Fruit fly (Drosophila melanogaster): Measurements from ENCODE around the gene ppk27.

Gene ppk27

DNA sequence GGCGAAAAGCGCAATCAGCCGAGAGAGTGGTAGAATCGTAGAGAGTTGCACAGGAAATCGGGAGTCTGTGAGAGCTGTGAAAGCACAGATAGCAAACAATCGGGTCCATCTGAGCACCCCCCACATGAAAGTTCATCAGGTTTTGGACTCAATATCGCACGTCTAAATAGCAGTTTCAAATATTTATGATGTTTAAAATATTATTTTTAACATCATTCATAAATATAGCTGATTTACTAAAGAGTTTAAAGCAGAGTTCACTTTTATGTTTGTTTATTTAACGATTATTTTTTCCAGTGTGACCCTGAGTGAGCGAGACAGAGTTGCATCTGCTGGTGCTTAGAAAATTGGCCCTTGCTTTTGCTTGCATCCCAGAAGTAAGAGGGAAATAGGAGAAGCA is 46.3 kb upstream of the ppk27 start (continued):
- no peak for TF ChIP-seq CG9139 (GFP tag; optimal IDR thresholded peaks at IDR 0.05)
- TF ChIP-seq CG8119 (GFP tag; IDR thresholded peaks at IDR 0.05), result 0 out of 3 replicates have a peak, but pooled peaks have one; percentile 34
- TF ChIP-seq dac (GFP tag; optimal IDR thresholded peaks at IDR 0.05), result no peak
- no peak for TF ChIP-seq pdm3 (GFP tag; optimal IDR thresholded peaks at IDR 0.05)
- TF ChIP-seq CG6792 (GFP tag; optimal IDR thresholded peaks at IDR 0.05), result no peak
- no peak for TF ChIP-seq CG11294 (GFP tag; IDR thresholded peaks at IDR 0.05)
- no peak for TF ChIP-seq CG1621 (tag; optimal IDR thresholded peaks at IDR 0.05)
- TF ChIP-seq Lpt (GFP tag; optimal IDR thresholded peaks at IDR 0.05), result no peak
- TF ChIP-seq CG8319 (GFP tag; optimal IDR thresholded peaks at IDR 0.05), result no peak
- no peak for TF ChIP-seq eg (GFP tag; IDR thresholded peaks at IDR 0.05)
- TF ChIP-seq CG3032 (tag; optimal IDR thresholded peaks at IDR 0.05), result no peak
- no peak for TF ChIP-seq Sox102F (GFP tag; optimal IDR thresholded peaks at IDR 0.05)
- TF ChIP-seq CG31627 (GFP tag; optimal IDR thresholded peaks at IDR 0.05), result no peak
- no peak for TF ChIP-seq Eip75B (GFP tag; optimal IDR thresholded peaks at IDR 0.05)

DNA sequence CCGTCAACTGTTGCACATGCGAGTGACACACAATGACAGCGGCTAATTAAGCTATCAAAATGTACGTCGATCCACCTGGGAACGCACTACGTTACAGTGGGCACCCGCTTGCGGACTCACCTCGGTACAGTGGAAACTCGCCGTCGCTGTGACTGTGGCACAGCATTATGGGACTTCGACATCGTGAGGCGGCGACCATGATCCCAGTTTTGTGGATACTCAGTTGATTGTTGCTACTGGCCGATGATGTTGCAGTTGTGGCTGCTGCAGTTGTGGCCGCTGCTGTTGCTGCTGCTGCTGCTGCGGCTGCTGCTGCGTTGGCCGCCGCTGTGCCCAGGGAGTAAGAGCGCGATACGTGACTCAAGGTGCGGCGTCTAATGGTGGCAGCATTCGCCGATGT is 44.8 kb upstream of the ppk27 start:
- TF ChIP-seq Hr4 (GFP tag; optimal IDR thresholded peaks at IDR 0.05), result peak; percentile 24
- TF ChIP-seq CG15336 (GFP tag; IDR thresholded peaks at IDR 0.05), result peak; percentile 22; the same call in 1 of the 2 replicates
- 0 out of 2 replicates have a peak, but pooled peaks have one; percentile 16 for TF ChIP-seq CG11294 (GFP tag; IDR thresholded peaks at IDR 0.05)
- TF ChIP-seq pdm3 (GFP tag; optimal IDR thresholded peaks at IDR 0.05), result no peak
- peak; percentile 8 for TF ChIP-seq svp (GFP tag)
- peak; percentile 2 for TF ChIP-seq CG3919 (GFP tag; optimal IDR thresholded peaks at IDR 0.05)
- TF ChIP-seq eg (GFP tag; IDR thresholded peaks at IDR 0.05), result peak; percentile 57; the same call in 1 of the 3 replicates
- no peak for TF ChIP-seq Eip93F (GFP tag; optimal IDR thresholded peaks at IDR 0.05)
- no peak for TF ChIP-seq Lpt (GFP tag; optimal IDR thresholded peaks at IDR 0.05)
- no peak for TF ChIP-seq dac (GFP tag; optimal IDR thresholded peaks at IDR 0.05)
- TF ChIP-seq CG32006 (GFP tag; optimal IDR thresholded peaks at IDR 0.05), result peak; percentile 36

DNA sequence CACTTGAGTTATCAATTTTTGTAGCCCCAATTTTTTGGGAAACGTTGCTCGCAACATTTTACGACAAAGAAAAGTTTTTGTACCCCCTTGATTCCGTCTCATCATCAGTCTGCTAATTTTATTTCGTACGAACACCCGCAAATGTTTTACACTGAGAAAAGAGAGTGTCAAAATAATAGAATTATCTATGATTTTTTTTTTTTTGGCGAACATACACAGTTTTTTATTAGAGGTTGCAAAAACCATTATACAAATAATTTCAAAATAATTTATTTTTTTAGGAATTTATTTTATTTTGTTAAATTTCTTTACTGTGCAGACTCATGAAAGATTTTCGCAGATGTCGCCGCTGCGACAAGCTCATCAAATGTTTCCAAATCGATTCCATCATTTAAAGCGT is 43.5 kb upstream of the ppk27 start:
- TF ChIP-seq CG9139 (GFP tag; optimal IDR thresholded peaks at IDR 0.05), result no peak
- no peak for TF ChIP-seq Hr4 (GFP tag; optimal IDR thresholded peaks at IDR 0.05)
- 0 out of 2 replicates have a peak, but pooled peaks have one; percentile 27 for TF ChIP-seq CG15336 (GFP tag; IDR thresholded peaks at IDR 0.05)
- TF ChIP-seq CG6808 (GFP tag; optimal IDR thresholded peaks at IDR 0.05), result no peak
- TF ChIP-seq Sox14 (GFP tag; optimal IDR thresholded peaks at IDR 0.05), result no peak
- TF ChIP-seq CG6854 (GFP tag; optimal IDR thresholded peaks at IDR 0.05), result no peak
- TF ChIP-seq spab (GFP tag; optimal IDR thresholded peaks at IDR 0.05), result no peak
- TF ChIP-seq CG8319 (GFP tag; optimal IDR thresholded peaks at IDR 0.05), result no peak
- TF ChIP-seq CG8119 (GFP tag; IDR thresholded peaks at IDR 0.05), result 0 out of 3 replicates have a peak, but pooled peaks have one; percentile 35
- TF ChIP-seq CG32006 (GFP tag; optimal IDR thresholded peaks at IDR 0.05), result no peak
- no peak for TF ChIP-seq CG11762 (GFP tag; optimal IDR thresholded peaks at IDR 0.05; ENCODE audit: insufficient read depth)
- TF ChIP-seq Eip78C (GFP tag), result peak; percentile 59
- TF ChIP-seq CG10669 (GFP tag; optimal IDR thresholded peaks at IDR 0.05), result no peak

DNA sequence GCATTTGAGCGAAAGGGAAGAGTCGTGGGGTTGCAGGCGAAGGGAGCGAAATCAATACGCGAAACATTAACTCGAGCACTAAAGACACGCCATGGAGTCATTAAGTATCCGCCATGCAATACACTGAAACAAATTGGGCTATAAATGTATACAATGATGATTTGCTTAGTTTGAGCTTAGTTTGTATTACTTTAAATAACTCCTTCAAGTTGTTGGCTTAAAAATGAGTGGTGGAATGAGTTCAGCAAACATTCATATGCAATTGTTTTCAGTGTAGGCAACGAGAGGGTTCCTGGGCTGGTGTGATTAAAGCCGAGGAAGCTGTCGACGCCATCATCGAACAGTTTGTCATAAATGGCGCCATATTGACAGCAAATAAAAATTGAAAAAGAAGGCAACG is 42.7 kb upstream of the ppk27 start:
- peak; percentile 25; the same call in 1 of the 3 replicates for TF ChIP-seq CG6163 (GFP tag; IDR thresholded peaks at IDR 0.05)
- no peak for TF ChIP-seq acj6 (GFP tag; optimal IDR thresholded peaks at IDR 0.05)
- no peak for TF ChIP-seq Eip75B (GFP tag; optimal IDR thresholded peaks at IDR 0.05)
- TF ChIP-seq CG32006 (GFP tag; optimal IDR thresholded peaks at IDR 0.05), result peak; percentile 4

DNA sequence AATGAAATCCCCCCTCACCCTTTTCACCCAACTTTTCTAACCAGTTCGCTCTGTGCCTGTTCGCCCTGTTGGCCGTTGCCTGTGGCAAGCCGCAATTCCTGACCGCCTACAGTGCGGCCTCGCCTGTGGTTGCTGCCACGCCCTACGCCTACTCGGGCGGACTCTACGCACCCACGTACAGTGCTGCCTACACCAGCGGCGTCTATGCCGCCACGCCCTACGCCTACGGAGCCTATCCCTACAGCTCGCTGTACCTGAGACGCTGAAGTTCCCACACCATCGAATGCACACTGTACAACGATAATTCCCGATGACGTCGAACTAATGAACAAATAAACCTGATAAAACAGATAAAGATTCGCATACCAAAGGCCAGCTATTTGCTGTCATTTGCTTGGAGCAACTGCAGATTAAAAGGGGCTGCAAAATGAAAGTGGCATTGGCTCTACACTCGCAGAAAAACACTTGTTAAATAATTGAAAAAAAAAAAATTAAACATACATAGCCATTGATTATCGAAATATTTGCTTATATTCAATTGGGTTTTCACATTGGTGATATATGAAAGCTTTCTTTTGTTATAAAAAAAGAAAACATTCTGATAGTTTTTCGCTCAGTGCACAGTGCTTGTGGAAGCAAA is 36.2 kb upstream of the ppk27 start:
- TF ChIP-seq Hr39 (GFP tag; optimal IDR thresholded peaks at IDR 0.05), result peak; percentile 12
- peak; percentile 22 for TF ChIP-seq topi (GFP tag; optimal IDR thresholded peaks at IDR 0.05)
- peak; percentile 11 for TF ChIP-seq OdsH (GFP tag; optimal IDR thresholded peaks at IDR 0.05)
- TF ChIP-seq acj6 (GFP tag; optimal IDR thresholded peaks at IDR 0.05), result peak; percentile 7
- TF ChIP-seq salr (GFP tag; optimal IDR thresholded peaks at IDR 0.05), result peak in 1 of 2 experiments; percentile 33
- no peak for TF ChIP-seq CG8319 (GFP tag; optimal IDR thresholded peaks at IDR 0.05)
- no peak for TF ChIP-seq Met (GFP tag; optimal IDR thresholded peaks at IDR 0.05)
- peak; percentile 32 for TF ChIP-seq esn (GFP tag; optimal IDR thresholded peaks at IDR 0.05)
- TF ChIP-seq svp (GFP tag), result peak; percentile 28
- TF ChIP-seq CG15336 (GFP tag; IDR thresholded peaks at IDR 0.05), result peak; percentile 41; the same call in 1 of the 2 replicates
- no peak for TF ChIP-seq Sox102F (GFP tag; optimal IDR thresholded peaks at IDR 0.05)
- TF ChIP-seq CG6276 (GFP tag; optimal IDR thresholded peaks at IDR 0.05), result peak; percentile 53
- no peak for TF ChIP-seq Smox (GFP tag; optimal IDR thresholded peaks at IDR 0.05)
- TF ChIP-seq CG11762 (GFP tag; optimal IDR thresholded peaks at IDR 0.05; ENCODE audit: insufficient read depth), result no peak
- TF ChIP-seq CG7368 (GFP tag; optimal IDR thresholded peaks at IDR 0.05), result peak; percentile 18
- TF ChIP-seq CG6163 (GFP tag; IDR thresholded peaks at IDR 0.05), result peak; percentile 14; the same call in 1 of the 3 replicates
- peak; percentile 41 for TF ChIP-seq CG10631 (GFP tag; optimal IDR thresholded peaks at IDR 0.05)
- TF ChIP-seq CG32006 (GFP tag; optimal IDR thresholded peaks at IDR 0.05), result peak; percentile 58
- peak; percentile 11 for TF ChIP-seq Ets96B (tag; optimal IDR thresholded peaks at IDR 0.05)
- TF ChIP-seq cyc (GFP tag; optimal IDR thresholded peaks at IDR 0.05), result peak; percentile 10
- peak; percentile 1 for TF ChIP-seq spab (GFP tag; optimal IDR thresholded peaks at IDR 0.05)
- peak; percentile 55; the same call in 2 of the 3 replicates for TF ChIP-seq eg (GFP tag; IDR thresholded peaks at IDR 0.05)

All from whole organism, prepupa.